Worm (Caenorhabditis elegans): ENCODE data around the gene idpp-13.

idpp-13 gene

ce11 chrIII:910540-911311 lies 6.1 kb downstream of the idpp-13 start, which contains the start of the genes F23H11.5 and bra-2:
F23H11.5 (minus strand) TSS chrIII:910590.
bra-2 (plus strand) TSS chrIII:911261.
- no peak for TF ChIP-seq unc-62 (GFP tag; optimal IDR thresholded peaks at IDR 0.05)

- TF ChIP-seq unc-62 (GFP tag; optimal IDR thresholded peaks at IDR 0.05): no peak
Measured at ce11 chrIII:909540-909939, 7.3 kb downstream of the idpp-13 start, which contains the start of gene crls-1. crls-1 (minus strand) TSS chrIII:909902.

- no peak for TF ChIP-seq unc-62 (GFP tag; optimal IDR thresholded peaks at IDR 0.05)
Measured at ce11 chrIII:907990-908389, 8.8 kb downstream of the idpp-13 start.

ce11 chrIII:907311-907710 lies 9.5 kb downstream of the idpp-13 start, which contains the start of gene F23H11.4:
F23H11.4 (minus strand) TSS chrIII:907539.
- no peak for TF ChIP-seq unc-62 (GFP tag; optimal IDR thresholded peaks at IDR 0.05)

ce11 chrIII:901600-902250 lies 15.1 kb downstream of the idpp-13 start:
- no peak for TF ChIP-seq unc-62 (GFP tag; optimal IDR thresholded peaks at IDR 0.05)

ce11 chrIII:901148-901547 lies 15.6 kb downstream of the idpp-13 start, which contains the start of gene sucl-2:
sucl-2 (minus strand) TSS chrIII:901412.
- no peak for TF ChIP-seq unc-62 (GFP tag; optimal IDR thresholded peaks at IDR 0.05)

- no peak for TF ChIP-seq unc-62 (GFP tag; optimal IDR thresholded peaks at IDR 0.05)
Measured at ce11 chrIII:900134-900533, 16.7 kb downstream of the idpp-13 start.

ce11 chrIII:896904-897303 lies 19.9 kb downstream of the idpp-13 start:
- no peak for TF ChIP-seq unc-62 (GFP tag; optimal IDR thresholded peaks at IDR 0.05)

ce11 chrIII:895525-895924 lies 21.3 kb downstream of the idpp-13 start, which contains the start of the genes ztf-18 and F23H11.2:
ztf-18 (minus strand) TSS chrIII:895712.
F23H11.2 (plus strand) TSS chrIII:895747.
- no peak for TF ChIP-seq unc-62 (GFP tag; optimal IDR thresholded peaks at IDR 0.05)

- TF ChIP-seq unc-62 (GFP tag; optimal IDR thresholded peaks at IDR 0.05): no peak
Measured at ce11 chrIII:891014-891413, 25.8 kb downstream of the idpp-13 start, which contains the start of gene T24C4.10. T24C4.10 (minus strand) TSS chrIII:891243.

- no peak for TF ChIP-seq unc-62 (GFP tag; optimal IDR thresholded peaks at IDR 0.05)
Measured at ce11 chrIII:888983-889549, 27.7 kb downstream of the idpp-13 start.

ce11 chrIII:887874-888299 lies 28.9 kb downstream of the idpp-13 start:
- TF ChIP-seq unc-62 (GFP tag; optimal IDR thresholded peaks at IDR 0.05): no peak

- no peak for TF ChIP-seq unc-62 (GFP tag; optimal IDR thresholded peaks at IDR 0.05)
Measured at ce11 chrIII:886726-887125, 30.1 kb downstream of the idpp-13 start, which contains the start of gene zer-1. zer-1 (minus strand) TSS chrIII:886793.

ce11 chrIII:883595-883994 lies 33.2 kb downstream of the idpp-13 start:
- TF ChIP-seq unc-62 (GFP tag; optimal IDR thresholded peaks at IDR 0.05): no peak

ce11 chrIII:881460-881859 lies 35.3 kb downstream of the idpp-13 start:
- TF ChIP-seq unc-62 (GFP tag; optimal IDR thresholded peaks at IDR 0.05): no peak

- no peak for TF ChIP-seq unc-62 (GFP tag; optimal IDR thresholded peaks at IDR 0.05)
Measured at ce11 chrIII:880840-881239, 36.0 kb downstream of the idpp-13 start.

Data from whole organism, dauer.